Fruit fly (Drosophila melanogaster) S2 (cell line): ENCODE data around the gene ver.

ENCODE experiments used
- CG8478 ChIP-seq: fragments of >200 bp; optimal IDR thresholded peaks from 2 replicates; lab custom pipeline; 2018
- CTCF ChIP-seq, 2 experiments: fragments of >200 bp; optimal IDR thresholded peaks; 2 replicates each; lab custom pipeline; 2018

Gene ver

DNA sequence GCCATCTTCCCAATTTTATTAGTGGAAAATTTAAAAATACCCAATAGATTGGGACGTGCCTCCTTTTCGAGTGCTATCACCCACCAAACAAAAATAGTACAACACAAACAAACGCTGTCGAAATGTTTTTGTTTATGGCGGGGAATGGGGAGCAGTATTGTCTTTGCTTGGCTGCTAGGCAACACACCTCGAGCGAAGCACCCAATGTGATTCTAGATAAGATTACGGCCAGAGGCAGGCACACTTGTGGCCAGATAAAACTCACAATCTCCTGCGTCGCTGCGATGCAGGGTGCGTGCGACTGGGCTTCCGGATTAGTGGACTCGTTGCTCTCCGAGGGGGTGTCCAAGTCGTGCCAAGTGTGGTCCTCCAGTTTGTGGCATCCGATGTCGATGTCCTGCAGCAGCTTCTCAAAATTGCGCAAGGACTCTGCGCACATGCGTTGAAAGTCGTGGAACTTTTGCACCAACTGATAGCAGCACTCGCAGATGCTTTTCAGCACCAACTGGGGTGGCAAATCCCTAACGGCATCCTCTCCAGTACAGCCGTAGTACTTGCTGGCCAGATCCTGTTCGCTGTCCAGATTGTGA, 16.7 kb upstream of the ver start:
- TF ChIP-seq CTCF (optimal IDR thresholded peaks at IDR 0.05; lab: Kevin White, UChicago), result no peak
- TF ChIP-seq CG8478, result no peak

DNA sequence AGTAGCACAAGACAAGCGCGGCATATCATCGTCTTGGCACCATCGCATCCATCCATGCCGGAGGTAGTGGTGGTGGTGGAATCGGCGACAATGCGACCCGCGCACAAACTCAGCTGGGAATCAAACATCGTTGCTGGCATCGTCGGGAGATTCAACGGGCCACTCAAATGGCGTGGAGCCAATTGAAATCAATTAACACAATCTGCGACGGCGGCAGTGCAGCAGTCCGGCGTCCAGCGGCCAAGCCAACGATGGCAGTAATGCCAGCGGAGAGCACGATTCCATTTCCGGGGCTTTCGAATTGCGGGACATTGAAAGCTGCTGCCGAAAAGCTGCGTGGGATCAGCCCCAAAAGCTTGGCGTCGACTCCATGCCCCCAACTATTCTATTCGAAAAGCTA, 16.2 kb upstream of the ver start, which contains the start of gene CG10654:
Gene CG10654, minus strand, starts transcription at position 270 of the 400 bp plus-strand sequence.
- TF ChIP-seq CTCF (optimal IDR thresholded peaks at IDR 0.05; lab: Kevin White, UChicago) (no peak), CG8478 (no peak)

DNA sequence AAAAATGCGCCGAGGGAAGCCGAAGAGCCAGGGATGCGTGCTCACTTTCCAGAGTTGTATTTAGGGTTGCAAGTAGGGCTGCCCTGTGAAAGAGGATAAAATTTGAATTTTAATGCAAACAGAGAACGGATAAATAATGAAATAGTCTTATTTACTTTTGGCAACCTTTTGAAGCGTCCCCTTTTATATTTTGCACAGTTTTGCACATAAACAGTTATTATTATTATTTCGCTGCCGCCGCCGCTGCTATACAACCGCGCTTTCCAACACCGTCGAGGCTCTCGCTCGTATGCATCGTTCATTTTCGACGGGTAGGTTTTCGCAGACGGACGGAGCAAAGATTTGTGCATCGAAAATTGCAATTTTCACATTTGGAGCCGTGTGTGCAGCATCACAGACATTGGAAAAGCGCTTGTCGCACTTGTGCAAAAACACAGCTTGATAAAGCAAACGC, 9.0 kb upstream of the ver start, which contains the start of the genes sti and tral:
Gene sti, minus strand, starts transcription at position 54 of the 454 bp plus-strand sequence.
Gene tral, plus strand, starts transcription at position 298 of the 454 bp plus-strand sequence.
- TF ChIP-seq CG8478, result no peak
- TF ChIP-seq CTCF (optimal IDR thresholded peaks at IDR 0.05; lab: Kevin White, UChicago), result no peak

DNA sequence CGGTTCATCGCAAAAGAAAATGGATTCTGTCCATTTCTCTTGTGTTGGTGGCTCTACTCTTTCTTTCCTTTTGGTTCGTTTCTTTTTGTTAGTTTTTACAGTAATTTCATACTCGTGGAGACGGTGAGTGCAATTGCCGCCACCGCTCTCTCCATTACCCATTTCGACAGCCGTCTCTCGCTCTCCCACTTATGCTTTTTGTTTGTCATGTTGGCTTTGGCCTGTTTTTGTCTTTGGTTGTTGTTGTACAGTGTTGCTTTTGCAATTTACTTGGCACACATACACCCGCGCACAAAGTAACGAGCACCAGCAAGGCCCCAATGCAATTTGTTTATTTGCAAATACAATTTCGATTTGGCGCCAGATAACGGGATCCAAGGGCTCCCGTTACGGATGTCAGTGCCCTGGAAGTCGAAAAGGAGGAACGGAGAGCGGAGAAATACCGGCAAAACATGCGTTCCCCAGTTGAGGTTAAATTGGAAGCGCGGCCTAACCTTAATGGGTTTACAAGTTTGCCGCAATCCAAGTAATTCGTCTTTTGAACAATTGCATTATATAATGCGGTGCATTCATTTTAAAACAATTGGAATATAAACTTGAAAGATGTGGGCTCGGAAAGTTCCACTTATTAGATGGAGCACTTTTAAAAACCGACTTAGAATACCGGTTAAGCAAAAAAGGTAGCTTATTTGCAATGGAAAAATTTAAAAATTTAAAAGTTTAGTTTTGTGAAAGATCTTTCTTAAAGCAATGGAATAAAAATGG, 7.9 kb upstream of the ver start:
- TF ChIP-seq CG8478 (no peak), CTCF (optimal IDR thresholded peaks at IDR 0.05; lab: Kevin White, UChicago) (no peak)

DNA sequence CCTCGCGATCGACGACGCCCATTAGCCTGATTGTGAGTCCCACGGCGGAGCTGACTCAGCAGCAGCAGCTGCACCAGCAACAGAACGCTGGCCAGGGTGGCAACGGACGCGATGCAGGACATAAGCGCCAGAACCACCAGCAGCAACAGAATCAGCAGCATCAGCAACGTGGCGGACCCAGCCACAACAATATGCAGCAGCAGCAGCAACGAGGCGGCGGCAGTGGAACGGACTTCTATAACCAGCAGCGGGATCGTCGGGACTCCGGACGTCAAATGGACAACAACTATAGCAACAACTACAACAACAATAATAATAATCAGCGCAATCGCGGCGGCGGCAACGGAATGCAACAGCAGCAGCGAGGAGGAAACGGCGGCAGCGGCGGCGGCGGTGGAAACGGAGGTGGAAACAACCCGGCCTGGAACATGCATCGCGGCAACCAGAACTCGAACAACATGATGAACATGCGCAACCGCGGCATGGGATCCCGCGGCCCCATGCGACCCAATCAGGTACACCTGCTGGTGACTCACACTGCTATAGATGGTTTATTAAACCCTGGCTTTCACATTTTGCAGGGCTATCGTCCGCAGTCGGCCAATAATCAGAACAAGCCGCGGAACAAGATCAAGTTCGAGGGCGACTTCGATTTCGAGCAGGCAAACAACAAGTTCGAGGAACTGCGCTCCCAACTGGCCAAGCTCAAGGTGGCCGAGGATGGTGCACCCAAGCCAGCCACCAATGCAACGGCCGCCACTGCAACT, 6.2 kb upstream of the ver start:
- no peak for TF ChIP-seq CTCF (optimal IDR thresholded peaks at IDR 0.05; lab: Kevin White, UChicago)
- TF ChIP-seq CG8478, result no peak

DNA sequence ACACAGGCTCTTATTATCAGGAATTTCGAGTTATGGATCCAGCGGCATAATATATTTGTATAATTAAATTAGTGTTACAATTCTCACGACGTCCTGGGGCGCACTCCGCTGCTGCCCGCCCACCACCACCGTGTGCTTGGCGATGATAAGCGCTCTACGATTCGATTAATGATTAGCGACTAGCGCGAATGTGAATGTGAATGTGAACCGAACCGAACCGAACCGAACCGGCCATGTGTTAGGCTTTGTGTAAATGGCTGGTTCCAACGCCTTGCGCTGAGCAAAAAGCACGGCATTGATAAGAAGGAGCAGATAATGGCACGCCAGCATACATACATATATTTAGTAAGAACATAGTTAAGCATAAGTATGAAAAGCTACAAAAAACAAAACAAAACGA, 4.5 kb upstream of the ver start:
- TF ChIP-seq CTCF (optimal IDR thresholded peaks at IDR 0.05; lab: Kevin White, UChicago) (no peak), CG8478 (no peak)

DNA sequence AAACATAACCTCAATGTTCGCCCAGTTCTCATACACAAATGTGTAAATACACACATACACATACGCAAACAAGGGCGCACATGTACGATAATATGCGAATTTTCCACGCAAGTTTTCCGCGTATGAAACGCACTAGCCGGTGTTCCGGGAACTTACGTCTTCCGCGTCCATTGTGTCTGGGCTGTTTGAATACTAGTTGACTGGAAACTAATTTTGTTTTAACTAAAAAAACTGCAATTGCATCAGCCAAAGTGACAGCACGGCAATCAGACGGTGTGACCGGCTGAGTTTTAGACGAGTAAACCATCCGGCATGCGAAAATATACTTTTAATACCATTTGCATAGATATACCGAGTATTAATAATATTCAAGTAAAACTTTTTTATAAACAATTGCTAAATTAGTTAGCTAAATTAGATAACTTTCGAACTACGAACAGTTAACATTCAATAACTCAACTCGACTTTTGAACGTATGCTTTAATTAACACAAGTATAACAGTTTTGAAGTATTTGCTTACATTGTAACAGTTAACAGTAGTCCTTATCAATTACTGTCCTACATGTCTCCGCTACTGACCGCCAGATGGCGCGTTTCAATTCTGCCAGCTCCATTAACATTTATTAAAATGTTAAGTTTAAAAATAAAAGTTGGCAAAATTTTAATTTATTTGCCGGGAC, 2.8 kb downstream of the ver start, which contains the start of gene eIF2beta:
Gene eIF2beta, minus strand, starts transcription at position 299 of the 681 bp plus-strand sequence.
- TF ChIP-seq CG8478, result no peak
- peak; percentile 77 to 91 for TF ChIP-seq CTCF (optimal IDR thresholded peaks at IDR 0.05; lab: Kevin White, UChicago)

DNA sequence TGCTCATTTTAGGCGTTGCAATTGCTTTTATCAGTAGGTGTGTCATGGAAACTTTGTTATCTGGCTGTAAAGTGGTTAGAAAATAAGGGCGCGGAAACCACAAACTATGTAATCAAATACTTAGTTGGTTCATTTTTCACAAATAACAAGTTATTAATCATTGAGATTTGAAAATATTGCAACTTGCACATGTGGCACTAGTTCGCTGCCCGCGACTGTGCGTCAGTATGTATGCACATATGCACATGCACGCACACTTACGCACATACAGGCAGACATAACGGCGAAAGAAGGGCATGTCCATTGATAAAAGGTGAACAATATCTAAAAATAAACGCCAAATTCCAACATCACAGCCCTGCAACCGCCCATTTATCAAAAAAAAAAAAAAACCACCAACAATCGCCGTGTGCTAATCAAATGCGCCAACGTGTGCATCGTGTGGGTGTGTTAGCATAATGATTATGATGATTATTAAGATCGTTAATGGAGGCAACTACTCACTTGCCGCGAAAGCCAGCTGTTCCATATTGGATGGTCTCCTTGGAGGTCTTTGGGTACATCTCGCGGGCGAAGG, 5.7 kb downstream of the ver start:
- TF ChIP-seq CTCF (optimal IDR thresholded peaks at IDR 0.05; lab: Kevin White, UChicago), result no peak
- TF ChIP-seq CG8478, result no peak

DNA sequence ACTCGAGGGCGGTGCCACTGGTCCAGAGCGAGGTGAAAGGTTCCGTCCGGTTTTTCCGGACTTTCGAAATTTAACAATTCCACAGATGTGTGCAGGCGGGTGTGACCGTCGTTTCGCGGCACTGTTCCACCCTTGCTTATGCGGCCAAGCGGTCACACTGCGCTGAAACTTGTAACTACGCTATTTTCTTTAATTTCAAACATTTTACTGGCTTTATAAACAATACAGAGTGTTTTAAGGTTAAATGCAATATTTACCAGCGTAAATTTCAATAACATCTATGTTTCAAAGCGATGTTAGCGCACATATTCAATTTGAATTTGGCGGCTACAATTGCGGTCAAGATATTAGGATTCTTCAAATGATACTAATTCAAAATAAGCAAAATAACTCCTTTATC, 6.3 kb downstream of the ver start, which contains the start of gene nst:
Gene nst, minus strand, starts transcription at position 128 of the 400 bp plus-strand sequence.
- TF ChIP-seq CG8478 (no peak), CTCF (optimal IDR thresholded peaks at IDR 0.05; lab: Kevin White, UChicago) (no peak)

DNA sequence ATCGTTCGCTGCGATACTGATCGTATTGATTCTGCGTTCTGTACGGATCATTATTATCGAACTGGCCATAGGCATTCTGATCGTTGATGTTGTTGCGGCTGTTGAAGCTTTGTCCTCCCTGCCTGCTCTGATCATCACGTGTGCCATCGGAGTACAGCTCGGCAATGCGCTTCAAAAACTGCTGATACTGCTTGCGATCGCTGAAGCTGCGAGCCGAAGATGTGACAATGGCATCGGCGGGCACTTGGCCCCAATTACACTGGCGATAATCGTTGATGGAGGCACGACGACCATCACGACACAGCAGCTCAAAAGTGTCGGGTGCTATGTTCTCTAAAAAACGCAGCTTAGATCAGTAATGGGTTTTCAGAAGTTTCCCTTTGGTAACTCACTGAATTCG, 8.4 kb downstream of the ver start:
- TF ChIP-seq CTCF (optimal IDR thresholded peaks at IDR 0.05; lab: Kevin White, UChicago) (no peak), CG8478 (no peak)

DNA sequence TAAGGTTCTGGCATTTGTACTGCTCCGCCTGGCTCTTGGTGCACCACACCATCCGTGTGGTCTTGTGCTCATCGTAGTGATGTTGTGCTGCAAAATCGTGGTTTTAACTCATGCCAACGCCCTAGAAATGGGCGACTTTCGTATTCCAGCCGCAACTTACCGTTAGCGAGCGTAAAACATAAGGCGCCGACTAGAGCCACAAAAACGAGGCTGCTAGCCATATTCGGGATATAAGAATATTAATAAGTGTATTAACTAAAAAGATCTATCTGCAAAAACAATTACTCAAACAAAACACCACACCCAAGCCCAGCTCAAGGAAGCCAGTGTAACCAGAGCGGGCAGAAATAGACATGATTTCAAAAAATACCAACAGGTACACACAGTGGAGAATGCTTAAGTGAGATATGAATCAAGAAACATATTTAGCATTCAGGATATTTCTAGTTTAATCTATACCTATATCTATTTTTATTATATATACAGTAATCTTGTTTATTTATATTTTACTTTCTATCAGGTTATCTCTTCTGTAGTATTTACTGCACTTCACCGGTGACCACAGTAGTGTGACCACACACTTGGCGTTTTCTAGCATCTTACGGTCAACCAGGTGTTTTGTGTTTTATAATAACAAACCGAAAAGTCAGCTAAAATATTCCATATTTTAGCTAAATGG, 9.7 kb downstream of the ver start, which contains the start of the genes Tsf2 and CG34242:
Gene Tsf2, minus strand, starts transcription at position 333 of the 679 bp plus-strand sequence.
Gene CG34242, plus strand, starts transcription at position 605 of the 679 bp plus-strand sequence.
- TF ChIP-seq CTCF (optimal IDR thresholded peaks at IDR 0.05; lab: Kevin White, UChicago), result no peak
- no peak for TF ChIP-seq CG8478

DNA sequence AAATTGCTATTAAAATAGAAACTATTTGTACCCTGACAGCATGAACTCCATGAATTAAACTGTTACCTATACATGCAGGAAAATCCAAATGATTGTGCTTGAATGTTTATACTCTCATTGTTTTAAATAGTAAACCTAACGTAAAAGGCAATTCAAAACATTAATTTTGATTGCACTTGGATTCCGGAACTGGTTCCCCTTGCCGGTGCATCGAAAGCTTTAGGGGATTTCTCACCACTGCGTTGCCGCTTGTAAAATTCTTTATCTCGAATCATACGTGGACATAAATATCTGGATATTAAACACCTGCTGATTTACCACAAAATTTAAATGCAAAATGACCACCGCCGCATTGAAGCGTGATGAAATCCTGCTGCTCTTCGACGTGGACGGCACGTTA, 10.5 kb downstream of the ver start, which contains the start of gene Pmm2:
Gene Pmm2, plus strand, starts transcription at position 273 of the 400 bp plus-strand sequence.
- TF ChIP-seq CTCF (optimal IDR thresholded peaks at IDR 0.05; lab: Kevin White, UChicago) (peak in 1 of 2 experiments; percentile 17), CG8478 (no peak)

DNA sequence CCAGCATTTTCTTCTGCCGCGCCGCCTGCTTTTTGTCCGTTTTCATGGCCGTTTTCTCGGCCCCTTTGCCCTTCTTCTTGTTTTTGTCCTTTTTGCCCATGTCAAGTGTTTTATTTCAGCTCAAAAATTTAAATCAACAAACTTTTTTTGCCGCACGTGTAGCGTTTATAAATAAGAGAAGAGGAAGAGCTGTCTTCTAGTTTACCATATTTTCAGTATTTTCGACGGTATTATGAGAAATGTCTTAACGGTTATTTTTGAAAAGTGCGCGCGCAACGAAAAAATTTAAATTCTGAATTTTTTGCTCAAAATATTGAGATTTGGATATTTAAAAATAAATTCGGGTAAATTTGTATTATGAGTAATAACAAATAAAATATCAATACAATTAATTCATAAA, 13.3 kb downstream of the ver start, which contains the start of gene CG4069:
Gene CG4069, minus strand, starts transcription at position 193 of the 400 bp plus-strand sequence.
- TF ChIP-seq CG8478 (no peak), CTCF (optimal IDR thresholded peaks at IDR 0.05; lab: Kevin White, UChicago) (no peak)

DNA sequence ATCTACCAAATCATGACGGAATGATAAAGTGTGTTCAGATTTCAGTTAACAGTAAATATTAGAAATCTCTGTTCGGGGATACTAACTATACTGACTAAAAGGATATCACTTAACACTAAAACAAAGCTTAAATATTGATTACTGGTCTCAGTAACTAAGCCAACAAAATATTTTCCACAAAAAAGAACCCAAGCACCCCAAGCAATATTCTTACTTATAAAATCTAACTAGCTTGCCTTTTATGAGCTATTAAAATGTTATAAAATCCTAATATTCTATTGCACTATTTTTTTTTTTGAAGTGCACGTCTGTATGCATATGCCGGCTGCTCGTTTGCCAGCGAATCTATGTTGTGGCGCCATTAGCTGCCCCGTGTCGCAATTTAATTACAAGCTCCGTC, 25.7 kb downstream of the ver start:
- no peak for TF ChIP-seq CG8478
- no peak for TF ChIP-seq CTCF (optimal IDR thresholded peaks at IDR 0.05; lab: Kevin White, UChicago)
